Worm (Caenorhabditis elegans): Measurements from ENCODE around the gene cdh-3.
A peak's percentile ranks its signal among the peaks of the same experiment; 100 is the strongest.

DNA sequence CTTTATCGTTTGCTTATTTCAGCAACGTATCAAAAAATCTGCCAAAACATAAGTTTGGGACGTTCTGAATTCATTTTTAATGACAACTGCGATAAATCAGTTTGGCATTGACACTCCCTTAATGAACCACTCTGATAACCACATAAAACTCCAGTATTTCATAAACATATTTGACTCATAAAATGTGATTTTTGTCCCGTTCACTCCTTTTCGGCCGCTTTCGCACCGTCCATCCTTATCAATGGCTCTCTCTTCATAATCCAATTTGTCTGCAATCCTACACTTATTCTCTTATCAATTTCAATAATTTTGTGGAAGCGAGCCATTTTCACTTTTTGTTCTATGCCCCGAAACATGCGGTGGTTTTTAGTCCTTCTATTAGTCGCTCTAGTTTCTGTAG is 4.3 kb upstream of the cdh-3 start, which contains the start of gene pcp-1:
- TF ChIP-seq snpc-4 (tag; optimal IDR thresholded peaks at IDR 0.05) (no peak), T20F7.1 (GFP tag; optimal IDR thresholded peaks at IDR 0.05) (peak; percentile 33), nhr-102 (tag; optimal IDR thresholded peaks at IDR 0.05) (peak; percentile 70), unc-130 (GFP tag; optimal IDR thresholded peaks at IDR 0.05) (no peak), unc-62 (GFP tag; optimal IDR thresholded peaks at IDR 0.05 in 1 of 2) (no peak), unc-62 (tag; optimal IDR thresholded peaks at IDR 0.05) (no peak), nhr-10 (tag; optimal IDR thresholded peaks at IDR 0.05) (no peak), hlh-11 (tag; optimal IDR thresholded peaks at IDR 0.05) (peak; percentile 90), egl-27 (tag; optimal IDR thresholded peaks at IDR 0.05) (no peak), mxl-2 (GFP tag; conservative IDR thresholded peaks at IDR 0.05) (0 out of 2 replicates have a peak, but pooled peaks have one; percentile 22), lsy-2 (tag; optimal IDR thresholded peaks at IDR 0.05) (no peak), tag-97 (GFP tag; IDR thresholded peaks at IDR 0.05) (no peak), ztf-11 (tag; optimal IDR thresholded peaks at IDR 0.05) (no peak), lir-3 (tag; optimal IDR thresholded peaks at IDR 0.05) (no peak), nhr-77 (tag; optimal IDR thresholded peaks at IDR 0.05) (peak; percentile 65)
